Fruit fly (Drosophila melanogaster) whole organism, embryonic: ENCODE measurements around the gene foxo.

Source experiments
- Bgb ChIP-seq: fragments of 200-800 bp; sonication (Bioruptor generic); IDR thresholded peaks from 2 replicates; pipeline ENCODE4 v1.3.6; 2022; ENCODE audit warnings: missing biosample characterization, missing genetic modification characterization; ENCODE audit not compliant: partially characterized antibody
- CG10274 ChIP-seq: fragments of 200-800 bp; sonication (Bioruptor generic); optimal IDR thresholded peaks from 3 replicates; lab custom pipeline; 2017; ENCODE audit warnings: missing biosample characterization, mild to moderate bottlenecking, missing genetic modification characterization
- CG10321 ChIP-seq: fragments of 200-800 bp; sonication (Bioruptor generic); IDR thresholded peaks from 2 replicates; pipeline ENCODE4 v1.3.6; 2022; ENCODE audit warnings: missing biosample characterization, missing genetic modification characterization
- CG10959 ChIP-seq: fragments of 200-800 bp; sonication (Bioruptor generic); IDR thresholded peaks from 2 replicates; pipeline ENCODE4 v1.3.6; 2022; ENCODE audit warnings: missing biosample characterization, missing genetic modification characterization
- CG11398 ChIP-seq: fragments of 200-800 bp; sonication (Bioruptor generic); optimal IDR thresholded peaks from 2 replicates; lab custom pipeline; 2016; ENCODE audit warnings: missing biosample characterization, missing genetic modification characterization
- CG11504 ChIP-seq: fragments of 200-800 bp; sonication (Bioruptor generic); optimal IDR thresholded peaks from 3 replicates; lab custom pipeline; 2019; ENCODE audit warnings: missing biosample characterization, mild to moderate bottlenecking, missing genetic modification characterization, moderate library complexity
- CG12391 ChIP-seq: fragments of 200-800 bp; sonication (Bioruptor generic); optimal IDR thresholded peaks from 3 replicates; lab custom pipeline; 2018; ENCODE audit warnings: missing biosample characterization, mild to moderate bottlenecking, missing genetic modification characterization, moderate library complexity
- CG12942 ChIP-seq: fragments of 200-800 bp; sonication (Bioruptor generic); optimal IDR thresholded peaks from 3 replicates; lab custom pipeline; 2016; ENCODE audit warnings: missing biosample characterization, missing genetic modification characterization
- CG13624 ChIP-seq: fragments of 200-800 bp; sonication (Bioruptor generic); optimal IDR thresholded peaks from 2 replicates; lab custom pipeline; 2016; ENCODE audit warnings: missing biosample characterization, missing genetic modification characterization
- CG14441 ChIP-seq: fragments of 200-800 bp; sonication (Bioruptor generic); IDR thresholded peaks from 2 replicates; pipeline ENCODE4 v1.3.6; 2022; ENCODE audit warnings: missing biosample characterization, missing genetic modification characterization
- CG1529 ChIP-seq: fragments of 200-800 bp; sonication (Bioruptor generic); optimal IDR thresholded peaks from 3 replicates; lab custom pipeline; 2018; ENCODE audit warnings: missing biosample characterization, missing genetic modification characterization
- CG17186 ChIP-seq: fragments of 200-800 bp; sonication (Bioruptor generic); optimal IDR thresholded peaks from 3 replicates; lab custom pipeline; 2017; ENCODE audit warnings: missing biosample characterization, missing genetic modification reagents, missing genetic modification characterization
- CG17385 ChIP-seq: fragments of 200-800 bp; sonication (Bioruptor generic); optimal IDR thresholded peaks from 3 replicates; lab custom pipeline; 2018; ENCODE audit warnings: missing biosample characterization, mild to moderate bottlenecking, missing genetic modification characterization
- CG17612 ChIP-seq: fragments of 200-800 bp; sonication (Bioruptor generic); IDR thresholded peaks from 2 replicates; pipeline ENCODE4 v1.3.6; 2022; ENCODE audit warnings: missing biosample characterization, missing genetic modification characterization
- CG18262 ChIP-seq: fragments of 200-800 bp; optimal IDR thresholded peaks from 3 replicates; lab custom pipeline; 2019; ENCODE audit warnings: missing biosample characterization, mild to moderate bottlenecking, missing genetic modification characterization, moderate library complexity
- CG18619 ChIP-seq: fragments of 200-800 bp; sonication (Bioruptor generic); optimal IDR thresholded peaks from 3 replicates; lab custom pipeline; 2017; ENCODE audit warnings: missing biosample characterization, mild to moderate bottlenecking, missing genetic modification characterization
- CG31388 ChIP-seq: fragments of 200-800 bp; sonication (Bioruptor generic); optimal IDR thresholded peaks from 2 replicates; lab custom pipeline; 2016; ENCODE audit warnings: missing biosample characterization, missing genetic modification characterization
- CG3281 ChIP-seq: fragments of 200-800 bp; sonication (Bioruptor generic); optimal IDR thresholded peaks from 3 replicates; lab custom pipeline; 2017; ENCODE audit warnings: missing biosample characterization, mild to moderate bottlenecking, missing genetic modification characterization
- CG33213 ChIP-seq: fragments of 200-800 bp; sonication (Bioruptor generic); optimal IDR thresholded peaks from 3 replicates; lab custom pipeline; 2016; ENCODE audit warnings: missing biosample characterization, missing genetic modification characterization
- CG3726 ChIP-seq: fragments of 200-800 bp; sonication (Bioruptor generic); IDR thresholded peaks from 3 replicates; pipeline ENCODE4, ENCODE4 v1.3.6; 2022; ENCODE audit warnings: missing biosample characterization, missing genetic modification characterization
- CG42726 ChIP-seq: fragments of 200-800 bp; sonication (Bioruptor generic); IDR thresholded peaks from 2 replicates; pipeline ENCODE4 v1.3.6; 2022; ENCODE audit warnings: missing biosample characterization, missing genetic modification characterization; ENCODE audit not compliant: partially characterized antibody
- CG4360 ChIP-seq: fragments of 200-800 bp; sonication (Bioruptor generic); IDR thresholded peaks from 2 replicates; pipeline ENCODE4 v1.3.6; 2022; ENCODE audit warnings: missing biosample characterization, missing genetic modification characterization
- CG6254 ChIP-seq: fragments of 200-800 bp; sonication (Bioruptor generic); optimal IDR thresholded peaks from 3 replicates; lab custom pipeline; 2017; ENCODE audit warnings: mild to moderate bottlenecking, missing biosample characterization, missing genetic modification reagents, missing genetic modification characterization
- CG6813 ChIP-seq: fragments of 200-800 bp; sonication (Bioruptor generic); optimal IDR thresholded peaks from 2 replicates; lab custom pipeline; 2017; ENCODE audit warnings: missing biosample characterization, missing genetic modification characterization, mild to moderate bottlenecking, moderate library complexity, missing genetic modification reagents
- CG7745 ChIP-seq: fragments of 200-800 bp; sonication (Bioruptor generic); optimal IDR thresholded peaks from 2 replicates; lab custom pipeline; 2018; ENCODE audit warnings: missing biosample characterization, mild to moderate bottlenecking, missing genetic modification characterization, moderate library complexity
- CG9437 ChIP-seq: fragments of 200-800 bp; sonication (Bioruptor generic); optimal IDR thresholded peaks from 2 replicates; lab custom pipeline; 2018; ENCODE audit warnings: missing biosample characterization, mild to moderate bottlenecking, missing genetic modification characterization
- CG9609 ChIP-seq: fragments of 200-800 bp; sonication (Bioruptor generic); optimal IDR thresholded peaks from 3 replicates; lab custom pipeline; 2016; ENCODE audit warnings: missing biosample characterization, missing genetic modification characterization
- D19A ChIP-seq: fragments of 200-800 bp; optimal IDR thresholded peaks from 3 replicates; lab custom pipeline; 2019; ENCODE audit warnings: missing biosample characterization, mild to moderate bottlenecking, missing genetic modification characterization, moderate library complexity
- Ets65A ChIP-seq: fragments of 200-800 bp; sonication (Bioruptor generic); peaks from one replicate; lab custom pipeline; 2016; ENCODE audit warnings: missing biosample characterization, missing genetic modification characterization
- MBD-R2 ChIP-seq: fragments of 200-800 bp; sonication (Bioruptor generic); IDR thresholded peaks from 2 replicates; pipeline ENCODE4 v1.3.6; 2022; ENCODE audit warnings: missing biosample characterization, missing genetic modification characterization
- Sox102F ChIP-seq: fragments of 200-800 bp; sonication (Bioruptor generic); optimal IDR thresholded peaks from 2 replicates; lab custom pipeline; 2018; ENCODE audit warnings: missing biosample characterization, mild to moderate bottlenecking, missing genetic modification characterization, moderate library complexity
- Spps ChIP-seq: fragments of 200-800 bp; sonication (Bioruptor generic); optimal IDR thresholded peaks from 2 replicates; lab custom pipeline; 2018; ENCODE audit warnings: missing biosample characterization, mild to moderate bottlenecking, missing genetic modification characterization
- Taf1 ChIP-seq: fragments of 200-800 bp; sonication (Bioruptor generic); IDR thresholded peaks from 2 replicates; pipeline ENCODE4 v1.3.6; 2022; ENCODE audit warnings: missing biosample characterization, missing genetic modification characterization
- Trl ChIP-seq, 3 experiments: fragments of >200 bp in 2 of 3; fragments of 200-800 bp in 1 of 3; sonication (Bioruptor generic) in 1 of 3; optimal IDR thresholded peaks; 2 replicates in 1 of 3; 3 replicates in 2 of 3; lab custom pipeline; 2016 to 2017; ENCODE audit warnings: missing biosample characterization in 1 of 3, missing genetic modification characterization in 1 of 3
- ato ChIP-seq: fragments of 200-800 bp; sonication (Bioruptor generic); IDR thresholded peaks from 2 replicates; pipeline ENCODE4 v1.3.6; 2022; ENCODE audit warnings: missing biosample characterization, missing genetic modification characterization; ENCODE audit not compliant: partially characterized antibody
- az2 ChIP-seq: fragments of 200-800 bp; sonication (Bioruptor generic); optimal IDR thresholded peaks from 3 replicates; lab custom pipeline; 2016; ENCODE audit warnings: missing biosample characterization, missing genetic modification characterization
- bcd ChIP-seq: fragments of 200-800 bp; sonication (Bioruptor generic); optimal IDR thresholded peaks from 2 replicates; lab custom pipeline; 2017; ENCODE audit warnings: missing biosample characterization, mild to moderate bottlenecking, missing genetic modification characterization
- chif ChIP-seq, 2 experiments: fragments of 200-800 bp; sonication (Bioruptor generic); optimal IDR thresholded peaks; 3 replicates each; lab custom pipeline; 2016; ENCODE audit warnings: missing biosample characterization in 2 of 2, missing genetic modification characterization in 2 of 2
- ci ChIP-seq: fragments of 200-800 bp; sonication (Bioruptor generic); IDR thresholded peaks from 3 replicates; pipeline ENCODE4 v1.3.6; 2022; ENCODE audit warnings: missing biosample characterization, missing genetic modification characterization
- crol ChIP-seq: fragments of 200-800 bp; sonication (Bioruptor generic); IDR thresholded peaks from 2 replicates; pipeline ENCODE4 v1.3.6; 2022; ENCODE audit warnings: missing biosample characterization, missing genetic modification characterization
- kah ChIP-seq: fragments of 200-800 bp; sonication (Bioruptor generic); optimal IDR thresholded peaks from 2 replicates; lab custom pipeline; 2018; ENCODE audit warnings: missing biosample characterization, mild to moderate bottlenecking, missing genetic modification characterization
- otp ChIP-seq: fragments of 200-800 bp; sonication (Bioruptor generic); IDR thresholded peaks from 3 replicates; pipeline ENCODE4, ENCODE4 v1.3.6; 2022; ENCODE audit warnings: missing biosample characterization, missing genetic modification characterization
- pfk ChIP-seq: fragments of 200-800 bp; sonication (Bioruptor generic); optimal IDR thresholded peaks from 2 replicates; lab custom pipeline; 2018; ENCODE audit warnings: missing biosample characterization, mild to moderate bottlenecking, missing genetic modification characterization, moderate library complexity
- pho ChIP-seq: fragments of 200-800 bp; sonication (Bioruptor generic); optimal IDR thresholded peaks from 2 replicates; lab custom pipeline; 2016; ENCODE audit warnings: missing biosample characterization, missing genetic modification characterization
- row ChIP-seq: fragments of 200-800 bp; sonication (Bioruptor generic); IDR thresholded peaks from 3 replicates; pipeline ENCODE4 v1.3.6; 2022; ENCODE audit warnings: missing biosample characterization, missing genetic modification characterization
- sc ChIP-seq, 3 experiments: fragments of >200 bp in 2 of 3; fragments of 200-800 bp in 1 of 3; sonication (Bioruptor generic) in 1 of 3; optimal IDR thresholded peaks; 2 replicates in 2 of 3; 3 replicates in 1 of 3; lab custom pipeline; 2017; ENCODE audit warnings: mild to moderate bottlenecking in 1 of 3, missing biosample characterization in 1 of 3, missing genetic modification characterization in 1 of 3, missing genetic modification reagents in 1 of 3
- sens-2 ChIP-seq: fragments of 200-800 bp; sonication (Bioruptor generic); IDR thresholded peaks from 2 replicates; pipeline ENCODE4 v1.3.6; 2022; ENCODE audit warnings: missing biosample characterization, missing genetic modification characterization
- tup ChIP-seq: fragments of 200-800 bp; sonication (Bioruptor generic); optimal IDR thresholded peaks from 2 replicates; lab custom pipeline; 2016; ENCODE audit warnings: missing biosample characterization, mild to moderate bottlenecking, missing genetic modification characterization, moderate library complexity
- vnd ChIP-seq: fragments of 200-800 bp; sonication (Bioruptor generic); IDR thresholded peaks from 3 replicates; pipeline ENCODE4 v1.3.6; 2022; ENCODE audit warnings: missing biosample characterization, missing genetic modification characterization; ENCODE audit not compliant: partially characterized antibody
- wor ChIP-seq: fragments of 200-800 bp; sonication (Bioruptor generic); IDR thresholded peaks from 2 replicates; pipeline ENCODE4 v1.3.6; 2022; ENCODE audit warnings: missing biosample characterization, missing genetic modification characterization

Gene foxo

dm6 chr3R:14008854-14009253, 47.9 kb upstream of the foxo start (continued):
- TF ChIP-seq pho (GFP tag; lab: Kevin White, UChicago), result no peak
- no peak for TF ChIP-seq CG18619 (GFP tag; lab: Kevin White, UChicago)
- no peak for TF ChIP-seq CG17612 (GFP tag; lab: Robert Waterston, UW)
- TF ChIP-seq CG13624 (GFP tag; lab: Kevin White, UChicago), result no peak
- TF ChIP-seq CG12942 (GFP tag; lab: Kevin White, UChicago), result no peak
- TF ChIP-seq bcd (GFP tag; lab: Kevin White, UChicago), result peak; percentile 10
- peak; percentile 74 for TF ChIP-seq CG11504 (tag; lab: Kevin White, UChicago)
- TF ChIP-seq CG17186 (GFP tag; lab: Kevin White, UChicago), result no peak
- peak; percentile 54 for TF ChIP-seq CG18262 (tag; lab: Kevin White, UChicago)
- TF ChIP-seq CG3726 (GFP tag; lab: Robert Waterston, UW), result no peak
- TF ChIP-seq sc (optimal IDR thresholded peaks at IDR 0.05; lab: Kevin White, UChicago), result no peak
- TF ChIP-seq sc (GFP tag; optimal IDR thresholded peaks at IDR 0.05; lab: Kevin White, UChicago), result peak; percentile 19
- TF ChIP-seq az2, result peak; percentile 30
- TF ChIP-seq CG42726, result no peak
- TF ChIP-seq CG9609, result no peak
- no peak for TF ChIP-seq MBD-R2 (GFP tag; lab: Robert Waterston, UW)
- TF ChIP-seq CG4360 (GFP tag; lab: Robert Waterston, UW), result no peak
- no peak for TF ChIP-seq Taf1 (GFP tag; lab: Robert Waterston, UW)
- TF ChIP-seq CG14441, result 0 out of 2 replicates have a peak, but pooled peaks have one; percentile 26
- TF ChIP-seq CG10959 (GFP tag; lab: Robert Waterston, UW), result 0 out of 2 replicates have a peak, but pooled peaks have one; percentile 26
- TF ChIP-seq CG9437 (GFP tag; lab: Kevin White, UChicago), result no peak
- peak; percentile 61 for TF ChIP-seq Sox102F (GFP tag; lab: Kevin White, UChicago)
- TF ChIP-seq D19A (tag; lab: Kevin White, UChicago), result peak; percentile 49
- TF ChIP-seq CG11398, result no peak
- TF ChIP-seq CG6254 (GFP tag; lab: Kevin White, UChicago), result peak; percentile 45
- TF ChIP-seq CG33213 (GFP tag; lab: Kevin White, UChicago), result peak; percentile 8
- TF ChIP-seq kah (GFP tag; lab: Kevin White, UChicago), result peak; percentile 31
- TF ChIP-seq ato (GFP tag; lab: Robert Waterston, UW), result no peak
- peak; percentile 57; the same call in 1 of the 3 replicates for TF ChIP-seq ci (GFP tag; lab: Robert Waterston, UW)
- no peak for TF ChIP-seq otp (GFP tag; lab: Robert Waterston, UW)
- TF ChIP-seq tup (GFP tag; lab: Kevin White, UChicago), result no peak
- no peak for TF ChIP-seq Bgb (GFP tag; lab: Robert Waterston, UW)
- TF ChIP-seq vnd (GFP tag; lab: Robert Waterston, UW), result no peak
- TF ChIP-seq crol, result no peak
- TF ChIP-seq CG31388 (GFP tag; lab: Kevin White, UChicago), result no peak
- TF ChIP-seq CG10274 (GFP tag; lab: Kevin White, UChicago), result no peak
- TF ChIP-seq CG7745 (tag; lab: Kevin White, UChicago), result no peak
- no peak for TF ChIP-seq CG17385 (GFP tag; lab: Kevin White, UChicago)
- TF ChIP-seq wor (GFP tag; lab: Robert Waterston, UW), result no peak
- peak; percentile 6 for TF ChIP-seq CG12391 (tag; lab: Kevin White, UChicago)
- TF ChIP-seq chif (GFP tag; optimal IDR thresholded peaks at IDR 0.05; lab: Kevin White, UChicago), result peak; percentile 20 to 56
- 0 out of 2 replicates have a peak, but pooled peaks have one; percentile 8 for TF ChIP-seq sens-2
- TF ChIP-seq pfk, result no peak
- TF ChIP-seq Spps, result peak; percentile 45
- no peak for TF ChIP-seq Ets65A (GFP tag; lab: Kevin White, UChicago)
- TF ChIP-seq CG6813 (GFP tag; lab: Kevin White, UChicago), result no peak
- no peak for TF ChIP-seq CG10321
- TF ChIP-seq row (GFP tag; lab: Robert Waterston, UW), result 0 out of 3 replicates have a peak, but pooled peaks have one; percentile 21
- no peak for TF ChIP-seq Trl (optimal IDR thresholded peaks at IDR 0.05; lab: Kevin White, UChicago)
- TF ChIP-seq Trl (GFP tag; optimal IDR thresholded peaks at IDR 0.05; lab: Kevin White, UChicago), result no peak
- TF ChIP-seq CG3281 (GFP tag; lab: Kevin White, UChicago), result no peak
- peak; percentile 62 for TF ChIP-seq CG1529
